Worm (Caenorhabditis elegans): ENCODE measurements around the gene hex-3.

DNA sequence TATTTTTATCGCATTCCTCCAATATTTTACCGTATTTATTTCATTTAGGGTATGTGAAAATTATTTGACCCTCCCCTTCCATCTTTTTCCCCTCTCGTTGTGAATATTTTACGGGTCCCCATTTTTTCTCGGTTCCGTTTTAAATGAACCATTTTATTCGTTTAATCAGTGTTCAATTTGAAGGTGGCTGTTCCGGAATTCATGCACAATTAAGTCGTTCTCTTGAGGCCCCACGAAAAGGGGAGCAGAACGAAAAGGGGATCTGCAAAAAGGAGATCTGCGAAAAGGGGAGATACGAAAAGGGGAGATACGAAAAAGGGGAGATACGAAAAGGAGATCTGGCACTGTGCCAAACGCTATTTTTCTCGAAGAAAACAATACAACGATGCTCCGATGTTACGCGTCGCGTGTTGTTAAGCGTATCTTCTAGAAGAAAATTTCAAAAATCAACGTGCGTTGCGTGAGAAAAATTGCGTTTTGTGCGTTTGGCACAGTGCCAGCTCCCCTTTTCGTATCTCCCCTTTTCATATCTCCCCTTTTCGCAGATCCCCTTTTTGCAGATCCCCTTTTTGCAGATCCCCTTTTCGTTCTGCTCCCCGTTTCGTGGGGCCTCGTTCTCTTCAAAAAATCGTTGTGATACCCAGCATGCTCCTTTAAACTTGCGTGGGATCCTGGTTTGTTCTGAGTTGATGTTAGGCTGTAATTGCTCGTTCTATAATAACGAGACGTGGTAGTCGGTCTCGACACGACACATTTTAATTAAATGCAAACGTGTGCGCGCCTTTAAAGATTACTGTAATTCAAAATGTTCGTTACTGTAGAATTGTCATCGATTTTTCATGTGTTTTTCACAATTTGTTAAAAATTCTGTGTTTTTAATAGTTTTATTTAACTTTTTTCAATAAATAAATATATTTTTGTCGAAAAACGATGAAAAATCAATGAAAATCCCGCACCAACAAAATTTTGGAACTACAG lies 37.9 kb upstream of the hex-3 start:
- TF ChIP-seq ceh-9 (tag; optimal IDR thresholded peaks at IDR 0.05), result no peak
- no peak for TF ChIP-seq nhr-237 (tag; optimal IDR thresholded peaks at IDR 0.05)
- TF ChIP-seq ztf-11 (tag; optimal IDR thresholded peaks at IDR 0.05), result no peak
- no peak for TF ChIP-seq ceh-28 (tag; optimal IDR thresholded peaks at IDR 0.05)

All from whole organism, L3 larva.